Fruit fly (Drosophila melanogaster) whole organism, embryonic: Measurements from ENCODE around the gene tral.

Experiments used
- Adf1 ChIP-seq: fragments of 200-800 bp; sonication (Bioruptor generic); IDR thresholded peaks from 2 replicates; pipeline ENCODE4 v1.3.6; 2022; ENCODE audit warnings: missing biosample characterization, missing genetic modification characterization
- Atf3 ChIP-seq: fragments of 200-800 bp; sonication (Bioruptor generic); optimal IDR thresholded peaks from 3 replicates; lab custom pipeline; 2016; ENCODE audit warnings: missing biosample characterization, missing genetic modification characterization
- Bdp1 ChIP-seq: fragments of 200-800 bp; sonication (Bioruptor generic); optimal IDR thresholded peaks from 3 replicates; lab custom pipeline; 2016; ENCODE audit warnings: missing biosample characterization, missing genetic modification characterization
- Blimp-1 ChIP-seq: fragments of 200-800 bp; sonication (Bioruptor generic); optimal IDR thresholded peaks from 3 replicates; lab custom pipeline; 2018; ENCODE audit warnings: missing biosample characterization, missing genetic modification characterization, mild to moderate bottlenecking, moderate library complexity, missing genetic modification reagents
- CG12744 ChIP-seq: fragments of 200-800 bp; sonication (Bioruptor generic); optimal IDR thresholded peaks from 2 replicates; lab custom pipeline; 2016; ENCODE audit warnings: missing biosample characterization, missing genetic modification characterization
- CG12769 ChIP-seq: fragments of 200-800 bp; sonication (Bioruptor generic); optimal IDR thresholded peaks from 2 replicates; lab custom pipeline; 2019; ENCODE audit warnings: missing biosample characterization, mild to moderate bottlenecking, missing genetic modification characterization, moderate library complexity
- CG13287 ChIP-seq: fragments of 200-800 bp; sonication (Bioruptor generic); IDR thresholded peaks from 2 replicates; pipeline ENCODE4 v1.3.6; 2022; ENCODE audit warnings: missing biosample characterization, missing genetic modification characterization; ENCODE audit not compliant: partially characterized antibody
- CG13894 ChIP-seq: fragments of 200-800 bp; sonication (Bioruptor generic); optimal IDR thresholded peaks from 3 replicates; lab custom pipeline; 2018; ENCODE audit warnings: missing biosample characterization, mild to moderate bottlenecking, missing genetic modification characterization, moderate library complexity
- CG14667 ChIP-seq: fragments of 200-800 bp; sonication (Bioruptor generic); IDR thresholded peaks from 2 replicates; pipeline ENCODE4 v1.3.6; 2022; ENCODE audit warnings: missing biosample characterization, missing genetic modification characterization
- CG15696 ChIP-seq: fragments of 200-800 bp; sonication (Bioruptor generic); optimal IDR thresholded peaks from 2 replicates; lab custom pipeline; 2019; ENCODE audit warnings: missing biosample characterization, mild to moderate bottlenecking, missing genetic modification characterization, moderate library complexity
- CG30020 ChIP-seq: fragments of 200-800 bp; optimal IDR thresholded peaks from 2 replicates; lab custom pipeline; 2019; ENCODE audit warnings: missing biosample characterization, mild to moderate bottlenecking, missing genetic modification characterization, moderate library complexity
- CG34224 ChIP-seq: fragments of 200-800 bp; sonication (Bioruptor generic); IDR thresholded peaks from 3 replicates; pipeline ENCODE4 v1.3.6; 2022; ENCODE audit warnings: missing biosample characterization, missing genetic modification characterization; ENCODE audit not compliant: partially characterized antibody
- CG4360 ChIP-seq: fragments of 200-800 bp; sonication (Bioruptor generic); IDR thresholded peaks from 2 replicates; pipeline ENCODE4 v1.3.6; 2022; ENCODE audit warnings: missing biosample characterization, missing genetic modification characterization
- CG6689 ChIP-seq: fragments of 200-800 bp; sonication (Bioruptor generic); IDR thresholded peaks from 2 replicates; pipeline ENCODE4 v1.3.6; 2022; ENCODE audit warnings: missing biosample characterization, missing genetic modification characterization
- CG6765 ChIP-seq: fragments of 200-800 bp; sonication (Bioruptor generic); optimal IDR thresholded peaks from 3 replicates; lab custom pipeline; 2017; ENCODE audit warnings: missing biosample characterization, mild to moderate bottlenecking, missing genetic modification characterization
- CG6813 ChIP-seq: fragments of 200-800 bp; sonication (Bioruptor generic); optimal IDR thresholded peaks from 2 replicates; lab custom pipeline; 2017; ENCODE audit warnings: missing biosample characterization, missing genetic modification characterization, mild to moderate bottlenecking, moderate library complexity, missing genetic modification reagents
- CG9609 ChIP-seq: fragments of 200-800 bp; sonication (Bioruptor generic); optimal IDR thresholded peaks from 3 replicates; lab custom pipeline; 2016; ENCODE audit warnings: missing biosample characterization, missing genetic modification characterization
- Dll ChIP-seq: fragments of 200-800 bp; sonication (Bioruptor generic); IDR thresholded peaks from 4 replicates; pipeline ENCODE4 v1.3.6; 2022; ENCODE audit warnings: missing biosample characterization, missing genetic modification characterization; ENCODE audit not compliant: partially characterized antibody
- Gug ChIP-seq: fragments of 200-800 bp; sonication (Bioruptor generic); IDR thresholded peaks from 4 replicates; pipeline ENCODE4 v1.3.6; 2022; ENCODE audit warnings: missing biosample characterization, missing genetic modification characterization
- Hand ChIP-seq: fragments of 200-800 bp; sonication (Bioruptor generic); optimal IDR thresholded peaks from 2 replicates; lab custom pipeline; 2017; ENCODE audit warnings: mild to moderate bottlenecking, missing biosample characterization, missing genetic modification reagents, missing genetic modification characterization
- Jarid2 ChIP-seq: fragments of 200-800 bp; sonication (Bioruptor generic); optimal IDR thresholded peaks from 3 replicates; lab custom pipeline; 2017; ENCODE audit warnings: mild to moderate bottlenecking, missing biosample characterization, missing genetic modification reagents, missing genetic modification characterization
- Med ChIP-seq: fragments of 200-800 bp; sonication (Bioruptor generic); peaks from one replicate; lab custom pipeline; 2016; ENCODE audit warnings: missing biosample characterization, missing genetic modification characterization, mild to moderate bottlenecking, inconsistent platforms, moderate library complexity
- Mes4 ChIP-seq: fragments of 200-800 bp; sonication (Bioruptor generic); optimal IDR thresholded peaks from 2 replicates; lab custom pipeline; 2016; ENCODE audit warnings: missing biosample characterization, missing genetic modification characterization
- NK7.1 ChIP-seq: fragments of 200-800 bp; sonication (Bioruptor generic); optimal IDR thresholded peaks from 3 replicates; lab custom pipeline; 2016; ENCODE audit warnings: missing biosample characterization, missing genetic modification characterization
- Nf-YC ChIP-seq: fragments of 200-800 bp; optimal IDR thresholded peaks from 3 replicates; lab custom pipeline; 2019; ENCODE audit warnings: missing biosample characterization, mild to moderate bottlenecking, missing genetic modification characterization, moderate library complexity
- Opbp ChIP-seq: fragments of 200-800 bp; sonication (Bioruptor generic); IDR thresholded peaks from 3 replicates; pipeline ENCODE4 v1.3.6; 2022; ENCODE audit warnings: missing biosample characterization, missing genetic modification characterization; ENCODE audit not compliant: partially characterized antibody
- Rfx ChIP-seq: fragments of 200-800 bp; sonication (Bioruptor generic); IDR thresholded peaks from 2 replicates; pipeline ENCODE4 v1.3.6; 2022; ENCODE audit warnings: missing biosample characterization, missing genetic modification characterization
- Scr ChIP-seq: fragments of 200-800 bp; sonication (Bioruptor generic); IDR thresholded peaks from 2 replicates; pipeline ENCODE4 v1.3.6; 2022; ENCODE audit warnings: missing biosample characterization, missing genetic modification characterization; ENCODE audit not compliant: partially characterized antibody
- Side ChIP-seq: fragments of 200-800 bp; sonication (Bioruptor generic); optimal IDR thresholded peaks from 2 replicates; lab custom pipeline; 2016; ENCODE audit warnings: missing biosample characterization, missing genetic modification characterization
- Sox102F ChIP-seq: fragments of 200-800 bp; sonication (Bioruptor generic); optimal IDR thresholded peaks from 2 replicates; lab custom pipeline; 2018; ENCODE audit warnings: missing biosample characterization, mild to moderate bottlenecking, missing genetic modification characterization, moderate library complexity
- al ChIP-seq: fragments of 200-800 bp; sonication (Bioruptor generic); IDR thresholded peaks from 2 replicates; pipeline ENCODE4 v1.3.6; 2022; ENCODE audit warnings: missing biosample characterization, missing genetic modification characterization
- ato ChIP-seq: fragments of 200-800 bp; sonication (Bioruptor generic); IDR thresholded peaks from 2 replicates; pipeline ENCODE4 v1.3.6; 2022; ENCODE audit warnings: missing biosample characterization, missing genetic modification characterization; ENCODE audit not compliant: partially characterized antibody
- bbx ChIP-seq: fragments of 200-800 bp; sonication (Bioruptor generic); IDR thresholded peaks from 2 replicates; pipeline ENCODE4 v1.3.6; 2022; ENCODE audit warnings: missing biosample characterization, missing genetic modification characterization; ENCODE audit not compliant: partially characterized antibody
- bsh ChIP-seq, 2 experiments: fragments of 200-800 bp; sonication (Bioruptor generic); optimal IDR thresholded peaks; 2 replicates each; lab custom pipeline; 2017 to 2018; ENCODE audit warnings: mild to moderate bottlenecking in 2 of 2, missing biosample characterization in 2 of 2, missing genetic modification characterization in 2 of 2, moderate library complexity in 1 of 2
- chm ChIP-seq: fragments of 200-800 bp; sonication (Bioruptor generic); IDR thresholded peaks from 2 replicates; pipeline ENCODE4 v1.3.6; 2022; ENCODE audit warnings: missing biosample characterization, missing genetic modification characterization
- crol ChIP-seq: fragments of 200-800 bp; sonication (Bioruptor generic); IDR thresholded peaks from 2 replicates; pipeline ENCODE4 v1.3.6; 2022; ENCODE audit warnings: missing biosample characterization, missing genetic modification characterization
- eyg ChIP-seq: fragments of 200-800 bp; sonication (Bioruptor generic); optimal IDR thresholded peaks from 3 replicates; lab custom pipeline; 2016; ENCODE audit warnings: missing biosample characterization, missing genetic modification characterization
- fd3F ChIP-seq: fragments of 200-800 bp; sonication (Bioruptor generic); optimal IDR thresholded peaks from 2 replicates; lab custom pipeline; 2018; ENCODE audit warnings: missing biosample characterization, mild to moderate bottlenecking, missing genetic modification characterization, moderate library complexity
- fd64A ChIP-seq: fragments of 200-800 bp; sonication (Bioruptor generic); optimal IDR thresholded peaks from 3 replicates; lab custom pipeline; 2018; ENCODE audit warnings: missing biosample characterization, mild to moderate bottlenecking, missing genetic modification characterization
- ind ChIP-seq: fragments of 200-800 bp; sonication (Bioruptor generic); optimal IDR thresholded peaks from 3 replicates; lab custom pipeline; 2016; ENCODE audit warnings: missing biosample characterization, missing genetic modification characterization
- org-1 ChIP-seq: fragments of 200-800 bp; sonication (Bioruptor generic); optimal IDR thresholded peaks from 2 replicates; lab custom pipeline; 2017; ENCODE audit warnings: missing biosample characterization, missing genetic modification characterization
- peb ChIP-seq: fragments of 200-800 bp; sonication (Bioruptor generic); IDR thresholded peaks from 2 replicates; pipeline ENCODE4 v1.3.6; 2022; ENCODE audit warnings: missing biosample characterization, missing genetic modification characterization
- phol ChIP-seq: fragments of 200-800 bp; sonication (Bioruptor generic); optimal IDR thresholded peaks from 3 replicates; lab custom pipeline; 2018; ENCODE audit warnings: missing biosample characterization, mild to moderate bottlenecking, missing genetic modification characterization, moderate library complexity
- sd ChIP-seq: fragments of 200-800 bp; sonication (Bioruptor generic); optimal IDR thresholded peaks from 3 replicates; lab custom pipeline; 2018; ENCODE audit warnings: missing biosample characterization, mild to moderate bottlenecking, missing genetic modification characterization, moderate library complexity
- sim ChIP-seq: fragments of 200-800 bp; sonication (Bioruptor generic); IDR thresholded peaks from 2 replicates; pipeline ENCODE4 v1.3.6; 2022; ENCODE audit warnings: missing biosample characterization, missing genetic modification characterization
- so ChIP-seq: fragments of 200-800 bp; sonication (Bioruptor generic); IDR thresholded peaks from 3 replicates; pipeline ENCODE4 v1.3.6; 2022; ENCODE audit warnings: missing biosample characterization, missing genetic modification characterization
- sr ChIP-seq: fragments of 200-800 bp; sonication (Bioruptor generic); IDR thresholded peaks from 3 replicates; pipeline ENCODE4 v1.3.6; 2022; ENCODE audit warnings: missing biosample characterization, missing genetic modification characterization

Gene tral

dm6 chr3L:12496428-12497344 lies 18.2 kb upstream of the tral start, which contains the start of gene CG10657 (continued):
- TF ChIP-seq sim = 0 out of 2 replicates have a peak, but pooled peaks have one; percentile 32
- no peak for TF ChIP-seq peb (GFP tag; lab: Robert Waterston, UW)
- TF ChIP-seq Med = peak; percentile 81
- TF ChIP-seq CG6689 = 0 out of 2 replicates have a peak, but pooled peaks have one; percentile 11
- TF ChIP-seq bsh (GFP tag; optimal IDR thresholded peaks at IDR 0.05; lab: Kevin White, UChicago) = no peak
- TF ChIP-seq Jarid2 (GFP tag; lab: Kevin White, UChicago) = peak; percentile 57
- TF ChIP-seq ato (GFP tag; lab: Robert Waterston, UW) = no peak
- no peak for TF ChIP-seq ind (GFP tag; lab: Kevin White, UChicago)
- TF ChIP-seq Side = no peak
- no peak for TF ChIP-seq CG34224 (GFP tag; lab: Robert Waterston, UW)
- TF ChIP-seq sd (tag; lab: Kevin White, UChicago) = peak; percentile 81
- TF ChIP-seq Hand (GFP tag; lab: Kevin White, UChicago) = no peak
- TF ChIP-seq chm (GFP tag; lab: Robert Waterston, UW) = peak; percentile 55; the same call in 1 of the 2 replicates
- TF ChIP-seq CG15696 (tag; lab: Kevin White, UChicago) = no peak
- no peak for TF ChIP-seq Gug (GFP tag; lab: Robert Waterston, UW)
- no peak for TF ChIP-seq al (GFP tag; lab: Robert Waterston, UW)
- no peak for TF ChIP-seq Adf1 (GFP tag; lab: Robert Waterston, UW)
- peak; percentile 38; the same call in 1 of the 3 replicates for TF ChIP-seq sr (GFP tag; lab: Robert Waterston, UW)
- no peak for TF ChIP-seq phol (tag; lab: Kevin White, UChicago)
- no peak for TF ChIP-seq fd64A (GFP tag; lab: Kevin White, UChicago)
- TF ChIP-seq bbx (GFP tag; lab: Robert Waterston, UW) = no peak
- peak; percentile 47 for TF ChIP-seq CG12769 (tag; lab: Kevin White, UChicago)
- peak; percentile 22 for TF ChIP-seq CG13894 (tag; lab: Kevin White, UChicago)
- no peak for TF ChIP-seq CG6765
- TF ChIP-seq CG9609 (GFP tag; lab: Kevin White, UChicago) = no peak
- TF ChIP-seq Nf-YC (tag; lab: Kevin White, UChicago) = peak; percentile 8
- TF ChIP-seq CG13287 = peak; percentile 30; the same call in 1 of the 2 replicates
- peak; percentile 4 for TF ChIP-seq Sox102F (GFP tag; lab: Kevin White, UChicago)
- peak; percentile 29; the same call in 1 of the 2 replicates for TF ChIP-seq Scr (GFP tag; lab: Robert Waterston, UW)
- TF ChIP-seq eyg (GFP tag; lab: Kevin White, UChicago) = no peak
- no peak for TF ChIP-seq CG14667
- no peak for TF ChIP-seq fd3F
- no peak for TF ChIP-seq Mes4
- no peak for TF ChIP-seq CG12744 (GFP tag; lab: Kevin White, UChicago)
- no peak for TF ChIP-seq CG4360
- peak; percentile 57; the same call in 1 of the 2 replicates for TF ChIP-seq crol (GFP tag; lab: Robert Waterston, UW)
- no peak for TF ChIP-seq CG6813 (GFP tag; lab: Kevin White, UChicago)
- peak; percentile 55; the same call in 1 of the 3 replicates for TF ChIP-seq Opbp
- TF ChIP-seq so = no peak
- no peak for TF ChIP-seq Bdp1
- TF ChIP-seq Atf3 (GFP tag; lab: Kevin White, UChicago) = no peak
- 0 out of 2 replicates have a peak, but pooled peaks have one; percentile 16 for TF ChIP-seq Rfx (GFP tag; lab: Robert Waterston, UW)
- TF ChIP-seq Dll (GFP tag; lab: Robert Waterston, UW) = no peak
- TF ChIP-seq org-1 (GFP tag; lab: Kevin White, UChicago) = no peak
- TF ChIP-seq NK7.1 (GFP tag; lab: Kevin White, UChicago) = no peak
- no peak for TF ChIP-seq CG30020 (tag; lab: Kevin White, UChicago)
- TF ChIP-seq Blimp-1 (GFP tag; lab: Kevin White, UChicago) = peak; percentile 48
